Worm (Caenorhabditis elegans): ENCODE measurements around the gene K04D7.6.

K04D7.6 gene

ce11 chrIV:10252350-10252792, 46.3 kb upstream of the K04D7.6 start (continued):
- peak in 1 of 2 experiments; percentile 100 for TF ChIP-seq unc-62 (GFP tag; optimal IDR thresholded peaks at IDR 0.05 in 1 of 2)
- TF ChIP-seq unc-62 (tag; optimal IDR thresholded peaks at IDR 0.05): no peak

ce11 chrIV:10251764-10252163, 45.7 kb upstream of the K04D7.6 start:
- peak; percentile 6 for TF ChIP-seq aha-1 (tag)
- no peak for TF ChIP-seq unc-39 (tag; optimal IDR thresholded peaks at IDR 0.05)

- no peak for TF ChIP-seq daf-16 (GFP tag; optimal IDR thresholded peaks at IDR 0.05)
- peak; percentile 33 for TF ChIP-seq daf-16 (tag; optimal IDR thresholded peaks at IDR 0.05)
- no peak for TF ChIP-seq dve-1 (tag; optimal IDR thresholded peaks at IDR 0.05; ENCODE audit: insufficient read depth)
- TF ChIP-seq nhr-28 (tag; optimal IDR thresholded peaks at IDR 0.05): peak; percentile 27
Observed at ce11 chrIV:10251261-10251660, 45.2 kb upstream of the K04D7.6 start.

ce11 chrIV:10250577-10251075, 44.5 kb upstream of the K04D7.6 start, which contains the start of gene daf-14:
Gene daf-14, plus strand, starts transcription at chrIV:10250627.
- TF ChIP-seq nhr-77 (tag; optimal IDR thresholded peaks at IDR 0.05) (peak; percentile 30), unc-62 (GFP tag; optimal IDR thresholded peaks at IDR 0.05 in 1 of 2) (peak in 1 of 2 experiments; percentile 12), unc-62 (tag; optimal IDR thresholded peaks at IDR 0.05) (no peak), daf-16 (GFP tag; optimal IDR thresholded peaks at IDR 0.05) (no peak), daf-16 (tag; optimal IDR thresholded peaks at IDR 0.05) (peak; percentile 82), egl-43 (GFP tag; IDR thresholded peaks at IDR 0.05) (no peak), dmd-6 (GFP tag; IDR thresholded peaks at IDR 0.05) (peak; percentile 52), hlh-30 (tag; optimal IDR thresholded peaks at IDR 0.05; ENCODE audit: insufficient read depth) (peak; percentile 81), duxl-1 (tag; optimal IDR thresholded peaks at IDR 0.05; ENCODE audit: poor library complexity) (peak; percentile 25), dve-1 (tag; optimal IDR thresholded peaks at IDR 0.05; ENCODE audit: insufficient read depth) (peak; percentile 77), spr-3 (GFP tag; optimal IDR thresholded peaks at IDR 0.05) (no peak), hlh-11 (tag; optimal IDR thresholded peaks at IDR 0.05) (peak; percentile 65), dpl-1 (GFP tag; optimal IDR thresholded peaks at IDR 0.05) (peak; percentile 15), lsy-2 (tag; optimal IDR thresholded peaks at IDR 0.05) (peak in 1 of 2 experiments; percentile 33), nhr-28 (tag; optimal IDR thresholded peaks at IDR 0.05) (peak; percentile 50), nhr-48 (tag; optimal IDR thresholded peaks at IDR 0.05) (peak; percentile 20), nhr-76 (tag; optimal IDR thresholded peaks at IDR 0.05) (no peak), php-3 (GFP tag; IDR thresholded peaks at IDR 0.05) (peak; percentile 49; the same call in 1 of the 2 replicates), F10B5.3 (tag; optimal IDR thresholded peaks at IDR 0.05) (no peak), aha-1 (tag) (peak; percentile 74), nhr-11 (tag; optimal IDR thresholded peaks at IDR 0.05) (no peak)

- TF ChIP-seq lim-7 (GFP tag; IDR thresholded peaks at IDR 0.05) (peak; percentile 57; the same call in 1 of the 2 replicates), lir-3 (tag; optimal IDR thresholded peaks at IDR 0.05) (no peak), daf-16 (GFP tag; optimal IDR thresholded peaks at IDR 0.05) (no peak), daf-16 (tag; optimal IDR thresholded peaks at IDR 0.05) (peak; percentile 12), ama-1 (optimal IDR thresholded peaks at IDR 0.05) (peak; percentile 59), lin-38 (GFP tag; IDR thresholded peaks at IDR 0.05) (peak; percentile 48), ZK546.5 (tag; optimal IDR thresholded peaks at IDR 0.05) (no peak), egl-43 (GFP tag; IDR thresholded peaks at IDR 0.05) (peak; percentile 42; the same call in 1 of the 2 replicates), hlh-11 (tag; optimal IDR thresholded peaks at IDR 0.05) (peak; percentile 9), spr-1 (tag; optimal IDR thresholded peaks at IDR 0.05) (peak; percentile 5), nhr-102 (tag; optimal IDR thresholded peaks at IDR 0.05) (peak; percentile 25), skn-1 (tag; optimal IDR thresholded peaks at IDR 0.05) (no peak), Y48G9A.11 (GFP tag; IDR thresholded peaks at IDR 0.05) (0 out of 2 replicates have a peak, but pooled peaks have one; percentile 35), mdl-1 (tag; optimal IDR thresholded peaks at IDR 0.05) (peak in 1 of 2 experiments; percentile 16), rbr-2 (tag; optimal IDR thresholded peaks at IDR 0.05) (no peak), nhr-28 (tag; optimal IDR thresholded peaks at IDR 0.05) (peak; percentile 13), zip-11 (GFP tag; IDR thresholded peaks at IDR 0.05) (no peak), nhr-48 (tag; optimal IDR thresholded peaks at IDR 0.05) (no peak), ctbp-1 (GFP tag; IDR thresholded peaks at IDR 0.05) (no peak), spr-3 (GFP tag; optimal IDR thresholded peaks at IDR 0.05) (no peak), nhr-111 (GFP tag; optimal IDR thresholded peaks at IDR 0.05) (peak; percentile 13), dve-1 (tag; optimal IDR thresholded peaks at IDR 0.05; ENCODE audit: insufficient read depth) (peak; percentile 6), unc-130 (GFP tag; optimal IDR thresholded peaks at IDR 0.05) (no peak), ceh-28 (tag; optimal IDR thresholded peaks at IDR 0.05) (no peak), fos-1 (tag; optimal IDR thresholded peaks at IDR 0.05) (no peak), hmg-1.1 (GFP tag; IDR thresholded peaks at IDR 0.05) (no peak), arid-1 (GFP tag; conservative IDR thresholded peaks at IDR 0.05) (0 out of 2 replicates have a peak, but pooled peaks have one; percentile 60), duxl-1 (tag; optimal IDR thresholded peaks at IDR 0.05; ENCODE audit: poor library complexity) (no peak)
Observed at ce11 chrIV:10245666-10246210, 39.7 kb upstream of the K04D7.6 start, which contains the start of gene F01G10.10. Gene F01G10.10, plus strand, starts transcription at chrIV:10246160.

Measured in whole organism, L4 larva.